Worm (Caenorhabditis elegans): ENCODE data around the gene F08G12.5.

F08G12.5 gene

ce11 chrX:11264715-11265114 lies 45.4 kb downstream of the F08G12.5 start:
- TF ChIP-seq ama-1 (optimal IDR thresholded peaks at IDR 0.05) = no peak
- no peak for TF ChIP-seq ceh-28 (tag; optimal IDR thresholded peaks at IDR 0.05)
- TF ChIP-seq daf-12 (tag; optimal IDR thresholded peaks at IDR 0.05) = no peak
- TF ChIP-seq unc-62 (GFP tag; optimal IDR thresholded peaks at IDR 0.05) = no peak
- no peak for TF ChIP-seq fos-1 (tag; optimal IDR thresholded peaks at IDR 0.05)
- no peak for TF ChIP-seq nhr-76 (tag; optimal IDR thresholded peaks at IDR 0.05)
- TF ChIP-seq elt-2 (tag; optimal IDR thresholded peaks at IDR 0.05) = peak; percentile 82
- TF ChIP-seq pqm-1 (tag; optimal IDR thresholded peaks at IDR 0.05) = peak; percentile 84
- TF ChIP-seq elt-3 (tag; optimal IDR thresholded peaks at IDR 0.05) = no peak
- TF ChIP-seq zag-1 (tag; optimal IDR thresholded peaks at IDR 0.05) = no peak
- TF ChIP-seq mml-1 (tag; optimal IDR thresholded peaks at IDR 0.05) = no peak
- TF ChIP-seq nhr-28 (tag; optimal IDR thresholded peaks at IDR 0.05) = no peak
- no peak for TF ChIP-seq aly-2 (tag; optimal IDR thresholded peaks at IDR 0.05)

ce11 chrX:11262319-11263074 lies 47.6 kb downstream of the F08G12.5 start, which contains the start of gene C03A3.2:
Gene C03A3.2, plus strand, starts transcription at chrX:11262848.
- peak; percentile 5 for TF ChIP-seq snpc-4 (tag; optimal IDR thresholded peaks at IDR 0.05)
- peak; percentile 88 for TF ChIP-seq nfya-1 (tag; optimal IDR thresholded peaks at IDR 0.05; ENCODE audit: insufficient read depth)
- no peak for TF ChIP-seq fos-1 (tag; optimal IDR thresholded peaks at IDR 0.05)
- no peak for TF ChIP-seq daf-12 (tag; optimal IDR thresholded peaks at IDR 0.05)
- peak; percentile 98 for TF ChIP-seq lin-39 (tag; optimal IDR thresholded peaks at IDR 0.05)
- TF ChIP-seq nhr-43 (tag; optimal IDR thresholded peaks at IDR 0.05; ENCODE audit: poor library complexity, severe bottlenecking) = no peak
- peak; percentile 85 for TF ChIP-seq pqm-1 (tag; optimal IDR thresholded peaks at IDR 0.05)
- peak; percentile 43 for TF ChIP-seq elt-2 (tag; optimal IDR thresholded peaks at IDR 0.05)
- no peak for TF ChIP-seq sea-2 (GFP tag; optimal IDR thresholded peaks at IDR 0.05)
- peak; percentile 54 for TF ChIP-seq nhr-23 (tag; optimal IDR thresholded peaks at IDR 0.05)
- TF ChIP-seq elt-1 (tag; optimal IDR thresholded peaks at IDR 0.05) = peak; percentile 42
- TF ChIP-seq ceh-9 (tag; optimal IDR thresholded peaks at IDR 0.05) = no peak
- TF ChIP-seq ztf-4 (tag; optimal IDR thresholded peaks at IDR 0.05) = no peak
- TF ChIP-seq egl-27 (tag; optimal IDR thresholded peaks at IDR 0.05) = peak; percentile 23
- peak; percentile 43 for TF ChIP-seq pha-4 (tag; optimal IDR thresholded peaks at IDR 0.05)
- no peak for TF ChIP-seq nhr-67 (tag; optimal IDR thresholded peaks at IDR 0.05)
- no peak for TF ChIP-seq unc-62 (GFP tag; optimal IDR thresholded peaks at IDR 0.05)
- TF ChIP-seq hmg-11 (tag; optimal IDR thresholded peaks at IDR 0.05) = peak; percentile 84
- TF ChIP-seq elt-3 (tag; optimal IDR thresholded peaks at IDR 0.05) = no peak
- peak; percentile 95 for TF ChIP-seq egl-5 (tag; optimal IDR thresholded peaks at IDR 0.05)
- no peak for TF ChIP-seq zag-1 (tag; optimal IDR thresholded peaks at IDR 0.05)
- no peak for TF ChIP-seq nhr-11 (tag; optimal IDR thresholded peaks at IDR 0.05)
- TF ChIP-seq nhr-25 (tag; optimal IDR thresholded peaks at IDR 0.05) = peak; percentile 83
- peak; percentile 19 for TF ChIP-seq tbx-2 (tag; optimal IDR thresholded peaks at IDR 0.05)
- TF ChIP-seq jun-1 (tag; optimal IDR thresholded peaks at IDR 0.05) = no peak
- TF ChIP-seq lin-15B (tag; optimal IDR thresholded peaks at IDR 0.05) = peak; percentile 78
- no peak for TF ChIP-seq lsy-12 (tag; optimal IDR thresholded peaks at IDR 0.05)
- peak; percentile 17 for TF ChIP-seq fkh-10 (GFP tag; optimal IDR thresholded peaks at IDR 0.05)
- TF ChIP-seq nhr-12 (tag; optimal IDR thresholded peaks at IDR 0.05) = no peak

Measured in whole organism, L3 larva.